Worm (Caenorhabditis elegans) whole organism, L1 larva: ENCODE measurements around the gene ddx-17.

Source experiments
- C16A3.4 ChIP-seq: fragments of 150-350 bp; optimal IDR thresholded peaks from 2 replicates; lab custom pipeline; 2014; ENCODE audit warnings: missing biosample characterization, missing genetic modification characterization
- Y116A8C.19 ChIP-seq: sonication (generic microtip); optimal IDR thresholded peaks from 2 replicates; lab custom pipeline; 2016; ENCODE audit warnings: missing compliant biosample characterization, missing genetic modification characterization, borderline replicate concordance
- aha-1 ChIP-seq: fragments of 150-350 bp; optimal IDR thresholded peaks from 2 replicates; lab custom pipeline; 2014; ENCODE audit warnings: missing biosample characterization, missing genetic modification characterization
- alr-1 ChIP-seq: fragments of 200-800 bp; sonication (Bioruptor generic); optimal IDR thresholded peaks from 2 replicates; lab custom pipeline; 2018; ENCODE audit warnings: borderline replicate concordance, mild to moderate bottlenecking, missing genetic modification characterization, missing compliant biosample characterization
- aly-2 ChIP-seq: fragments of 150-350 bp; optimal IDR thresholded peaks from 2 replicates; lab custom pipeline; 2014; ENCODE audit warnings: missing biosample characterization, missing genetic modification characterization
- ama-1 ChIP-seq: fragments of 150-350 bp; optimal IDR thresholded peaks from 2 replicates; lab custom pipeline; 2014
- blmp-1 ChIP-seq: fragments of 150-350 bp; optimal IDR thresholded peaks from 2 replicates; lab custom pipeline; 2014; ENCODE audit warnings: missing biosample characterization, missing genetic modification characterization
- ceh-63 ChIP-seq: fragments of 200-800 bp; sonication (Bioruptor generic); optimal IDR thresholded peaks from 2 replicates; lab custom pipeline; 2018; ENCODE audit warnings: mild to moderate bottlenecking, missing genetic modification characterization, missing compliant biosample characterization
- ceh-8 ChIP-seq: fragments of 200-800 bp; sonication (Bioruptor generic); optimal IDR thresholded peaks from 2 replicates; lab custom pipeline; 2018; ENCODE audit warnings: mild to moderate bottlenecking, missing genetic modification characterization, moderate library complexity, missing compliant biosample characterization
- ceh-82 ChIP-seq, 3 experiments: fragments of 150-350 bp in 1 of 3; sonication (generic microtip) in 2 of 3; optimal IDR thresholded peaks; 2 replicates each; lab custom pipeline; 2014 to 2017; ENCODE audit warnings: missing biosample characterization in 3 of 3, missing genetic modification characterization in 3 of 3
- ceh-90 ChIP-seq: sonication (generic microtip); optimal IDR thresholded peaks from 2 replicates; lab custom pipeline; 2016; ENCODE audit warnings: missing genetic modification characterization, missing compliant biosample characterization
- dpl-1 ChIP-seq, 3 experiments: fragments of 150-350 bp in 2 of 3; sonication (generic microtip) in 1 of 3; optimal IDR thresholded peaks; 2 replicates each; lab custom pipeline; 2014 to 2017; ENCODE audit warnings: missing biosample characterization in 3 of 3, missing genetic modification characterization in 3 of 3, missing genetic modification reagents in 3 of 3
- efl-1 ChIP-seq, 4 experiments: fragments of 150-350 bp; optimal IDR thresholded peaks in 3 of 4; peaks in 1 of 4; 1 replicate in 1 of 4; 2 replicates in 3 of 4; lab custom pipeline; 2014; ENCODE audit warnings: missing biosample characterization in 2 of 4, missing genetic modification characterization in 2 of 4, missing genetic modification reagents in 2 of 4
- ets-5 ChIP-seq: fragments of 200-800 bp; sonication (Bioruptor generic); IDR thresholded peaks from 2 replicates; pipeline ENCODE4 v1.3.6; 2022; ENCODE audit warnings: missing genetic modification characterization, missing compliant biosample characterization
- fkh-10 ChIP-seq: sonication (generic microtip); optimal IDR thresholded peaks from 2 replicates; lab custom pipeline; 2017; ENCODE audit warnings: missing biosample characterization, missing genetic modification reagents, missing genetic modification characterization
- hlh-17 ChIP-seq: fragments of 200-800 bp; sonication (Bioruptor generic); optimal IDR thresholded peaks from 2 replicates; lab custom pipeline; 2018; ENCODE audit warnings: missing genetic modification characterization, mild to moderate bottlenecking, missing compliant biosample characterization, moderate library complexity, borderline replicate concordance
- hlh-4 ChIP-seq: sonication (generic microtip); optimal IDR thresholded peaks from 2 replicates; lab custom pipeline; 2016; ENCODE audit warnings: mild to moderate bottlenecking, missing genetic modification characterization, missing compliant biosample characterization
- lin-14 ChIP-seq: fragments of 200-800 bp; sonication (Bioruptor generic); optimal IDR thresholded peaks from 2 replicates; lab custom pipeline; 2018; ENCODE audit warnings: mild to moderate bottlenecking, missing genetic modification characterization, moderate library complexity, missing compliant biosample characterization
- lin-35 ChIP-seq, 2 experiments: fragments of 150-350 bp; optimal IDR thresholded peaks; 2 replicates each; lab custom pipeline; 2014; ENCODE audit warnings: missing biosample characterization in 2 of 2, missing genetic modification characterization in 2 of 2, missing genetic modification reagents in 2 of 2
- lsy-2 ChIP-seq, 2 experiments: fragments of 150-350 bp; optimal IDR thresholded peaks; 2 replicates each; lab custom pipeline; 2014; ENCODE audit warnings: missing biosample characterization in 2 of 2, missing genetic modification characterization in 2 of 2
- mdl-1 ChIP-seq, 2 experiments: fragments of 150-350 bp; optimal IDR thresholded peaks; 2 replicates each; lab custom pipeline; 2014 to 2017; ENCODE audit warnings: missing biosample characterization in 2 of 2, missing genetic modification characterization in 2 of 2, inconsistent platforms in 1 of 2
- mep-1 ChIP-seq: fragments of 150-350 bp; optimal IDR thresholded peaks from 2 replicates; lab custom pipeline; 2014; ENCODE audit warnings: missing biosample characterization, missing genetic modification characterization
- nhr-11 ChIP-seq: fragments of 150-350 bp; optimal IDR thresholded peaks from 2 replicates; lab custom pipeline; 2014; ENCODE audit warnings: missing biosample characterization, missing genetic modification characterization
- nhr-20 ChIP-seq: sonication (generic microtip); optimal IDR thresholded peaks from 2 replicates; lab custom pipeline; 2016; ENCODE audit warnings: mild to moderate bottlenecking, missing genetic modification characterization, missing compliant biosample characterization
- nhr-237 ChIP-seq: fragments of 150-350 bp; optimal IDR thresholded peaks from 2 replicates; lab custom pipeline; 2014; ENCODE audit warnings: missing biosample characterization, missing genetic modification characterization
- nhr-28 ChIP-seq: fragments of 150-350 bp; optimal IDR thresholded peaks from 2 replicates; lab custom pipeline; 2014; ENCODE audit warnings: missing biosample characterization, missing genetic modification characterization
- nhr-47 ChIP-seq: sonication (generic microtip); optimal IDR thresholded peaks from 2 replicates; lab custom pipeline; 2016; ENCODE audit warnings: mild to moderate bottlenecking, missing genetic modification characterization, moderate library complexity, missing compliant biosample characterization
- nhr-71 ChIP-seq: sonication (generic microtip); optimal IDR thresholded peaks from 2 replicates; lab custom pipeline; 2016; ENCODE audit warnings: mild to moderate bottlenecking, missing genetic modification characterization, moderate library complexity, missing compliant biosample characterization
- nhr-76 ChIP-seq: sonication (generic microtip); optimal IDR thresholded peaks from 2 replicates; lab custom pipeline; 2017; ENCODE audit warnings: missing biosample characterization, missing genetic modification characterization
- nhr-84 ChIP-seq: sonication (generic microtip); optimal IDR thresholded peaks from 2 replicates; lab custom pipeline; 2017; ENCODE audit warnings: missing biosample characterization, missing genetic modification characterization
- pag-3 ChIP-seq: sonication (generic microtip); optimal IDR thresholded peaks from 2 replicates; lab custom pipeline; 2017; ENCODE audit warnings: missing genetic modification characterization, mild to moderate bottlenecking, missing compliant biosample characterization, antibody characterized with exemption, borderline replicate concordance; ENCODE audit not compliant: insufficient read depth
- pax-3 ChIP-seq: fragments of 200-800 bp; sonication (Bioruptor generic); optimal IDR thresholded peaks from 2 replicates; lab custom pipeline; 2018; ENCODE audit warnings: mild to moderate bottlenecking, missing genetic modification characterization, moderate library complexity, missing compliant biosample characterization
- rnt-1 ChIP-seq: sonication (generic microtip); optimal IDR thresholded peaks from 2 replicates; lab custom pipeline; 2016; ENCODE audit warnings: mild to moderate bottlenecking, missing genetic modification characterization, moderate library complexity, missing compliant biosample characterization
- skn-1 ChIP-seq: fragments of 150-350 bp; optimal IDR thresholded peaks from 2 replicates; lab custom pipeline; 2014; ENCODE audit warnings: missing biosample characterization, missing genetic modification characterization
- snu-23 ChIP-seq: sonication (generic microtip); optimal IDR thresholded peaks from 2 replicates; lab custom pipeline; 2016; ENCODE audit warnings: missing genetic modification characterization, missing compliant biosample characterization
- sox-4 ChIP-seq: sonication (generic microtip); optimal IDR thresholded peaks from 2 replicates; lab custom pipeline; 2016; ENCODE audit warnings: missing genetic modification characterization, missing compliant biosample characterization
- sptf-1 ChIP-seq: fragments of 150-350 bp; optimal IDR thresholded peaks from 2 replicates; lab custom pipeline; 2014; ENCODE audit warnings: missing biosample characterization, missing genetic modification characterization
- sup-37 ChIP-seq: fragments of 200-800 bp; sonication (Bioruptor generic); optimal IDR thresholded peaks from 2 replicates; lab custom pipeline; 2018; ENCODE audit warnings: mild to moderate bottlenecking, missing genetic modification characterization, missing compliant biosample characterization
- swsn-7 ChIP-seq: sonication (generic microtip); optimal IDR thresholded peaks from 2 replicates; lab custom pipeline; 2016; ENCODE audit warnings: missing genetic modification characterization, missing compliant biosample characterization
- tbx-2 ChIP-seq: sonication (generic microtip); optimal IDR thresholded peaks from 2 replicates; lab custom pipeline; 2016; ENCODE audit warnings: missing genetic modification characterization, missing compliant biosample characterization
- tlp-1 ChIP-seq: fragments of 150-350 bp; optimal IDR thresholded peaks from 2 replicates; lab custom pipeline; 2014; ENCODE audit warnings: missing biosample characterization, missing genetic modification characterization
- unc-30 ChIP-seq: sonication (generic microtip); optimal IDR thresholded peaks from 2 replicates; lab custom pipeline; 2017; ENCODE audit warnings: missing biosample characterization, missing genetic modification characterization
- unc-62 ChIP-seq: fragments of 150-350 bp; optimal IDR thresholded peaks from 2 replicates; lab custom pipeline; 2014; ENCODE audit warnings: missing biosample characterization, missing genetic modification reagents, missing genetic modification characterization
- xbp-1 ChIP-seq: sonication (generic microtip); optimal IDR thresholded peaks from 2 replicates; lab custom pipeline; 2016; ENCODE audit warnings: missing genetic modification characterization, missing compliant biosample characterization
- zag-1 ChIP-seq: fragments of 150-350 bp; optimal IDR thresholded peaks from 2 replicates; lab custom pipeline; 2014; ENCODE audit warnings: missing biosample characterization, missing genetic modification characterization
- ztf-11 ChIP-seq, 2 experiments: sonication (generic microtip); optimal IDR thresholded peaks; 2 replicates each; lab custom pipeline; 2016 to 2017; ENCODE audit warnings: missing genetic modification characterization in 2 of 2, missing biosample characterization in 1 of 2, missing compliant biosample characterization in 1 of 2
- ztf-4 ChIP-seq: fragments of 150-350 bp; optimal IDR thresholded peaks from 2 replicates; lab custom pipeline; 2014; ENCODE audit warnings: missing biosample characterization, missing genetic modification characterization

ddx-17 gene

ce11 chrV:14013638-14014037 is 1.8 kb upstream of the ddx-17 start:
- TF ChIP-seq efl-1 (optimal IDR thresholded peaks at IDR 0.05; lab: Kevin White, UChicago) (no peak), efl-1 (GFP tag; optimal IDR thresholded peaks at IDR 0.05 in 1 of 2; lab: Kevin White, UChicago) (peak in 1 of 2 experiments; percentile 71), tlp-1 (tag; lab: Kevin White, UChicago) (no peak), zag-1 (tag; lab: Kevin White, UChicago) (no peak), nhr-20 (no peak), skn-1 (no peak)

- TF ChIP-seq ceh-8, result peak; percentile 39
- TF ChIP-seq ets-5 (GFP tag; lab: Robert Waterston, UW), result 0 out of 2 replicates have a peak, but pooled peaks have one; percentile 77
- TF ChIP-seq fkh-10 (GFP tag; lab: Kevin White, UChicago), result no peak
Observed at ce11 chrV:14011427-14011826, 425 bp downstream of the ddx-17 start.

- TF ChIP-seq snu-23 (no peak), alr-1 (tag; lab: Kevin White, UChicago) (peak; percentile 97), xbp-1 (tag; lab: Kevin White, UChicago) (no peak)
Observed at ce11 chrV:14010021-14010420, 1.8 kb downstream of the ddx-17 start.

- TF ChIP-seq ceh-90 (tag; lab: Kevin White, UChicago) (no peak), sptf-1 (tag; lab: Kevin White, UChicago) (no peak), nhr-28 (no peak), mep-1 (tag; lab: Kevin White, UChicago) (peak; percentile 41), rnt-1 (no peak), hlh-4 (no peak), ceh-82 (tag; optimal IDR thresholded peaks at IDR 0.05; lab: Kevin White, UChicago) (no peak), lsy-2 (tag; optimal IDR thresholded peaks at IDR 0.05; lab: Kevin White, UChicago) (peak; percentile 7 to 33), aha-1 (no peak), nhr-71 (tag; lab: Kevin White, UChicago) (peak; percentile 39), unc-62 (GFP tag; lab: Kevin White, UChicago) (no peak), alr-1 (tag; lab: Kevin White, UChicago) (no peak), aly-2 (no peak), fkh-10 (GFP tag; lab: Kevin White, UChicago) (no peak), dpl-1 (GFP tag; optimal IDR thresholded peaks at IDR 0.05; lab: Kevin White, UChicago) (no peak), unc-30 (tag; lab: Kevin White, UChicago) (no peak), tlp-1 (tag; lab: Kevin White, UChicago) (no peak), sup-37 (GFP tag; lab: Kevin White, UChicago) (no peak), sox-4 (tag; lab: Kevin White, UChicago) (no peak), lin-35 (GFP tag; optimal IDR thresholded peaks at IDR 0.05; lab: Kevin White, UChicago) (peak in 1 of 2 experiments; percentile 13), pag-3 (tag; lab: Kevin White, UChicago) (no peak), ztf-11 (tag; optimal IDR thresholded peaks at IDR 0.05; lab: Kevin White, UChicago) (no peak), nhr-11 (tag; lab: Kevin White, UChicago) (no peak), mdl-1 (tag; optimal IDR thresholded peaks at IDR 0.05; lab: Kevin White, UChicago) (no peak), lin-14 (GFP tag; lab: Kevin White, UChicago) (peak; percentile 42), pax-3 (tag; lab: Kevin White, UChicago) (no peak), nhr-76 (tag; lab: Kevin White, UChicago) (no peak), Y116A8C.19 (no peak), blmp-1 (tag; lab: Kevin White, UChicago) (peak; percentile 34), ztf-4 (no peak), nhr-47 (tag; lab: Kevin White, UChicago) (no peak), ceh-63 (GFP tag; lab: Kevin White, UChicago) (no peak), snu-23 (peak; percentile 30), nhr-237 (no peak), C16A3.4 (tag; lab: Kevin White, UChicago) (no peak), ama-1 (lab: Kevin White, UChicago) (no peak), nhr-84 (tag; lab: Kevin White, UChicago) (no peak), tbx-2 (tag; lab: Kevin White, UChicago) (no peak), swsn-7 (tag; lab: Kevin White, UChicago) (no peak), hlh-17 (no peak)
Observed at ce11 chrV:14008353-14008859, 3.4 kb downstream of the ddx-17 start.
